Fruit fly (Drosophila melanogaster) whole organism, embryonic: ENCODE measurements around the gene CG42763.

Source experiments
- Aef1 ChIP-seq: fragments of 200-800 bp; sonication (Bioruptor generic); IDR thresholded peaks from 3 replicates; pipeline ENCODE4 v1.3.6; 2022; ENCODE audit warnings: missing biosample characterization, missing genetic modification characterization
- CG10431 ChIP-seq: fragments of 200-800 bp; sonication (Bioruptor generic); optimal IDR thresholded peaks from 3 replicates; lab custom pipeline; 2018; ENCODE audit warnings: missing biosample characterization, mild to moderate bottlenecking, missing genetic modification characterization
- CG11696 ChIP-seq: fragments of 200-800 bp; sonication (Bioruptor generic); IDR thresholded peaks from 2 replicates; pipeline ENCODE4 v1.3.6; 2022; ENCODE audit warnings: missing biosample characterization, missing genetic modification characterization
- CG17328 ChIP-seq: fragments of 200-800 bp; sonication (Bioruptor generic); IDR thresholded peaks from 2 replicates; pipeline ENCODE4 v1.3.6; 2022; ENCODE audit warnings: missing biosample characterization, missing genetic modification characterization
- CG18011 ChIP-seq: fragments of 200-800 bp; sonication (Bioruptor generic); optimal IDR thresholded peaks from 2 replicates; lab custom pipeline; 2017; ENCODE audit warnings: missing biosample characterization, missing genetic modification characterization, mild to moderate bottlenecking, moderate library complexity, missing genotype
- CG18262 ChIP-seq: fragments of 200-800 bp; optimal IDR thresholded peaks from 3 replicates; lab custom pipeline; 2019; ENCODE audit warnings: missing biosample characterization, mild to moderate bottlenecking, missing genetic modification characterization, moderate library complexity
- CG30020 ChIP-seq: fragments of 200-800 bp; optimal IDR thresholded peaks from 2 replicates; lab custom pipeline; 2019; ENCODE audit warnings: missing biosample characterization, mild to moderate bottlenecking, missing genetic modification characterization, moderate library complexity
- CG3726 ChIP-seq: fragments of 200-800 bp; sonication (Bioruptor generic); IDR thresholded peaks from 3 replicates; pipeline ENCODE4, ENCODE4 v1.3.6; 2022; ENCODE audit warnings: missing biosample characterization, missing genetic modification characterization
- CG4617 ChIP-seq: fragments of 200-800 bp; sonication (Bioruptor generic); optimal IDR thresholded peaks from 3 replicates; lab custom pipeline; 2016; ENCODE audit warnings: missing biosample characterization, missing genetic modification characterization, borderline replicate concordance
- CG4730 ChIP-seq: fragments of 200-800 bp; sonication (Bioruptor generic); IDR thresholded peaks from 2 replicates; pipeline ENCODE4 v1.3.6; 2022; ENCODE audit warnings: missing biosample characterization, missing genetic modification characterization
- CG7556 ChIP-seq: fragments of 200-800 bp; sonication (Bioruptor generic); optimal IDR thresholded peaks from 2 replicates; lab custom pipeline; 2017; ENCODE audit warnings: missing biosample characterization, mild to moderate bottlenecking, missing genetic modification characterization
- CG7745 ChIP-seq: fragments of 200-800 bp; sonication (Bioruptor generic); optimal IDR thresholded peaks from 2 replicates; lab custom pipeline; 2018; ENCODE audit warnings: missing biosample characterization, mild to moderate bottlenecking, missing genetic modification characterization, moderate library complexity
- CG8089 ChIP-seq: fragments of 200-800 bp; sonication (Bioruptor generic); optimal IDR thresholded peaks from 3 replicates; lab custom pipeline; 2016; ENCODE audit warnings: missing biosample characterization, missing genetic modification characterization
- CG8359 ChIP-seq: fragments of 200-800 bp; sonication (Bioruptor generic); optimal IDR thresholded peaks from 2 replicates; lab custom pipeline; 2017; ENCODE audit warnings: missing biosample characterization, mild to moderate bottlenecking, missing genetic modification characterization, borderline replicate concordance
- CTCF ChIP-seq: fragments of 200-800 bp; sonication (Bioruptor generic); optimal IDR thresholded peaks from 2 replicates; lab custom pipeline; 2017; ENCODE audit warnings: missing biosample characterization, mild to moderate bottlenecking, missing genetic modification characterization, moderate library complexity
- Dbx ChIP-seq: fragments of 200-800 bp; sonication (Bioruptor generic); IDR thresholded peaks from 3 replicates; pipeline ENCODE4 v1.3.6; 2022; ENCODE audit warnings: missing biosample characterization, missing genetic modification characterization
- Dip3 ChIP-seq: fragments of 200-800 bp; sonication (Bioruptor generic); optimal IDR thresholded peaks from 3 replicates; lab custom pipeline; 2016; ENCODE audit warnings: missing biosample characterization, missing genetic modification characterization
- Dll ChIP-seq: fragments of 200-800 bp; sonication (Bioruptor generic); IDR thresholded peaks from 4 replicates; pipeline ENCODE4 v1.3.6; 2022; ENCODE audit warnings: missing biosample characterization, missing genetic modification characterization; ENCODE audit not compliant: partially characterized antibody
- Fer1 ChIP-seq: fragments of 200-800 bp; sonication (Bioruptor generic); optimal IDR thresholded peaks from 2 replicates; lab custom pipeline; 2017; ENCODE audit warnings: missing biosample characterization, mild to moderate bottlenecking, missing genetic modification characterization
- Hand ChIP-seq: fragments of 200-800 bp; sonication (Bioruptor generic); optimal IDR thresholded peaks from 2 replicates; lab custom pipeline; 2017; ENCODE audit warnings: mild to moderate bottlenecking, missing biosample characterization, missing genetic modification reagents, missing genetic modification characterization
- Hr3 ChIP-seq: fragments of 200-800 bp; sonication (Bioruptor generic); optimal IDR thresholded peaks from 3 replicates; lab custom pipeline; 2016; ENCODE audit warnings: missing biosample characterization, missing genetic modification characterization
- Med ChIP-seq: fragments of 200-800 bp; sonication (Bioruptor generic); peaks from one replicate; lab custom pipeline; 2016; ENCODE audit warnings: missing biosample characterization, missing genetic modification characterization, mild to moderate bottlenecking, inconsistent platforms, moderate library complexity
- Oli ChIP-seq: fragments of 200-800 bp; sonication (Bioruptor generic); optimal IDR thresholded peaks from 2 replicates; lab custom pipeline; 2018; ENCODE audit warnings: missing biosample characterization, mild to moderate bottlenecking, missing genetic modification characterization, moderate library complexity
- Pdp1 ChIP-seq, 2 experiments: fragments of 200-800 bp; sonication (Bioruptor generic); optimal IDR thresholded peaks; 3 replicates each; lab custom pipeline; 2016; ENCODE audit warnings: missing biosample characterization in 2 of 2, missing genetic modification characterization in 2 of 2, mild to moderate bottlenecking in 1 of 2, moderate library complexity in 1 of 2
- Six4 ChIP-seq: fragments of 200-800 bp; sonication (Bioruptor generic); optimal IDR thresholded peaks from 2 replicates; lab custom pipeline; 2016; ENCODE audit warnings: missing biosample characterization, missing genetic modification characterization
- ash1 ChIP-seq: fragments of 200-800 bp; sonication (Bioruptor generic); optimal IDR thresholded peaks from 2 replicates; lab custom pipeline; 2018; ENCODE audit warnings: missing biosample characterization, mild to moderate bottlenecking, missing genetic modification characterization
- bab2 ChIP-seq: fragments of 200-800 bp; sonication (Bioruptor generic); optimal IDR thresholded peaks from 2 replicates; lab custom pipeline; 2016; ENCODE audit warnings: missing biosample characterization, missing genetic modification characterization
- crc ChIP-seq: fragments of 200-800 bp; sonication (Bioruptor generic); optimal IDR thresholded peaks from 2 replicates; lab custom pipeline; 2016; ENCODE audit warnings: missing biosample characterization, missing genetic modification characterization
- ems ChIP-seq: fragments of 200-800 bp; sonication (Bioruptor generic); optimal IDR thresholded peaks from 3 replicates; lab custom pipeline; 2016; ENCODE audit warnings: missing biosample characterization, missing genetic modification characterization
- fd3F ChIP-seq: fragments of 200-800 bp; sonication (Bioruptor generic); optimal IDR thresholded peaks from 2 replicates; lab custom pipeline; 2018; ENCODE audit warnings: missing biosample characterization, mild to moderate bottlenecking, missing genetic modification characterization, moderate library complexity
- gce ChIP-seq: fragments of 200-800 bp; sonication (Bioruptor generic); IDR thresholded peaks from 3 replicates; pipeline ENCODE4 v1.3.6; 2022; ENCODE audit warnings: missing biosample characterization, missing genetic modification characterization
- grau ChIP-seq: fragments of 200-800 bp; optimal IDR thresholded peaks from 3 replicates; lab custom pipeline; 2019; ENCODE audit warnings: missing biosample characterization, mild to moderate bottlenecking, missing genetic modification characterization, moderate library complexity
- jing ChIP-seq: fragments of 200-800 bp; sonication (Bioruptor generic); optimal IDR thresholded peaks from 2 replicates; lab custom pipeline; 2018; ENCODE audit warnings: missing biosample characterization, mild to moderate bottlenecking, missing genetic modification characterization
- jumu ChIP-seq: fragments of 200-800 bp; sonication (Bioruptor generic); optimal IDR thresholded peaks from 3 replicates; lab custom pipeline; 2016; ENCODE audit warnings: missing biosample characterization, missing genetic modification characterization
- ken ChIP-seq: fragments of 200-800 bp; sonication (Bioruptor generic); IDR thresholded peaks from 3 replicates; pipeline ENCODE4 v1.3.6; 2022; ENCODE audit warnings: missing biosample characterization, missing genetic modification characterization
- kni ChIP-seq: fragments of 200-800 bp; sonication (Bioruptor generic); optimal IDR thresholded peaks from 3 replicates; lab custom pipeline; 2017; ENCODE audit warnings: mild to moderate bottlenecking, missing biosample characterization, missing genetic modification reagents, missing genetic modification characterization
- mirr ChIP-seq: fragments of 200-800 bp; sonication (Bioruptor generic); optimal IDR thresholded peaks from 3 replicates; lab custom pipeline; 2018; ENCODE audit warnings: missing biosample characterization, mild to moderate bottlenecking, missing genetic modification characterization
- mld ChIP-seq: fragments of 200-800 bp; sonication (Bioruptor generic); IDR thresholded peaks from 3 replicates; pipeline ENCODE4 v1.3.6; 2022; ENCODE audit warnings: missing biosample characterization, missing genetic modification characterization; ENCODE audit not compliant: partially characterized antibody
- nau ChIP-seq: fragments of 200-800 bp; sonication (Bioruptor generic); optimal IDR thresholded peaks from 3 replicates; lab custom pipeline; 2017; ENCODE audit warnings: missing biosample characterization, mild to moderate bottlenecking, missing genetic modification characterization, missing genetic modification reagents
- peb ChIP-seq: fragments of 200-800 bp; sonication (Bioruptor generic); IDR thresholded peaks from 2 replicates; pipeline ENCODE4 v1.3.6; 2022; ENCODE audit warnings: missing biosample characterization, missing genetic modification characterization
- rib ChIP-seq: fragments of 200-800 bp; sonication (Bioruptor generic); IDR thresholded peaks from 2 replicates; pipeline ENCODE4 v1.3.6; 2022; ENCODE audit warnings: missing biosample characterization, missing genetic modification characterization
- shn ChIP-seq: fragments of 200-800 bp; sonication (Bioruptor generic); optimal IDR thresholded peaks from 3 replicates; lab custom pipeline; 2016; ENCODE audit warnings: missing biosample characterization, missing genetic modification characterization
- so ChIP-seq: fragments of 200-800 bp; sonication (Bioruptor generic); IDR thresholded peaks from 3 replicates; pipeline ENCODE4 v1.3.6; 2022; ENCODE audit warnings: missing biosample characterization, missing genetic modification characterization
- tin ChIP-seq: fragments of 200-800 bp; sonication (Bioruptor generic); optimal IDR thresholded peaks from 3 replicates; lab custom pipeline; 2016; ENCODE audit warnings: missing biosample characterization, missing genetic modification characterization
- vvl ChIP-seq: fragments of 200-800 bp; sonication (Bioruptor generic); IDR thresholded peaks from 2 replicates; pipeline ENCODE4 v1.3.6; 2022; ENCODE audit warnings: missing biosample characterization, missing genetic modification characterization
- zfh1 ChIP-seq: fragments of 200-800 bp; sonication (Bioruptor generic); IDR thresholded peaks from 3 replicates; pipeline ENCODE4 v1.3.6; 2022; ENCODE audit warnings: missing biosample characterization, missing genetic modification characterization

The CG42763 gene

DNA sequence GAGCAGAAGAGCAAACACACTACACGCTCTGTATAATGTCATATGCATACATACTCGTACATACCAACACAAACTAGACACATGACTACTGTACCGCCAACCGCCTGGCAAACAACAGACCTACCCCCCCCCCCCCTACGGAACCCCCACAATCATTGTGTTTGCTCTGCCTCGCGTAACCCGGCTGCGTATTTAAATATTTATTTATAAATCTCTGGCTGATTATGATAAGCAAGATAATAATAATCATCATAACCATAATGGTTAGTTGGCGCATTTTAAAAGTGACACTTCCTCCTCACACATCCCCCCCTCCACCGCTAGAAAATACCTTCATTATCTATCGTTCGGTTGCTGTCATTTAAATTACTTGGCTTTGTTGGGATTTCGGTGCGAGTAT, 47.4 kb downstream of the CG42763 start (continued):
- TF ChIP-seq CG11696 (GFP tag; lab: Robert Waterston, UW), result no peak
- TF ChIP-seq CG10431 (GFP tag; lab: Kevin White, UChicago), result peak; percentile 61
- TF ChIP-seq nau (GFP tag; lab: Kevin White, UChicago), result peak; percentile 82
- peak; percentile 29 for TF ChIP-seq ash1 (GFP tag; lab: Kevin White, UChicago)
- TF ChIP-seq zfh1, result no peak
- no peak for TF ChIP-seq CG17328
- TF ChIP-seq CG7556 (GFP tag; lab: Kevin White, UChicago), result peak; percentile 42
- peak; percentile 66 for TF ChIP-seq mirr (GFP tag; lab: Kevin White, UChicago)
- no peak for TF ChIP-seq CG4617 (GFP tag; lab: Kevin White, UChicago)
- TF ChIP-seq Oli, result no peak
- TF ChIP-seq ken, result no peak
- TF ChIP-seq CG18262, result peak; percentile 28
- no peak for TF ChIP-seq so (GFP tag; lab: Robert Waterston, UW)
- no peak for TF ChIP-seq tin
- TF ChIP-seq Dll, result no peak
- TF ChIP-seq kni (GFP tag; lab: Kevin White, UChicago), result peak; percentile 74
- no peak for TF ChIP-seq Six4 (GFP tag; lab: Kevin White, UChicago)
- TF ChIP-seq Hand (GFP tag; lab: Kevin White, UChicago), result no peak
- TF ChIP-seq CG8089, result no peak
- no peak for TF ChIP-seq CG3726
- TF ChIP-seq Dbx (GFP tag; lab: Robert Waterston, UW), result no peak
- no peak for TF ChIP-seq jing (GFP tag; lab: Kevin White, UChicago)
- TF ChIP-seq CG4730 (GFP tag; lab: Robert Waterston, UW), result no peak
- peak; percentile 79 for TF ChIP-seq Fer1 (GFP tag; lab: Kevin White, UChicago)
- 0 out of 3 replicates have a peak, but pooled peaks have one; percentile 20 for TF ChIP-seq gce
- TF ChIP-seq CG30020 (tag; lab: Kevin White, UChicago), result no peak
- peak; percentile 39 for TF ChIP-seq vvl (GFP tag; lab: Robert Waterston, UW)
- peak; percentile 32 for TF ChIP-seq grau (tag; lab: Kevin White, UChicago)
- TF ChIP-seq ems, result no peak
- TF ChIP-seq Med (GFP tag; lab: Kevin White, UChicago), result peak; percentile 91
- TF ChIP-seq CG18011, result peak; percentile 37
- no peak for TF ChIP-seq mld (GFP tag; lab: Robert Waterston, UW)
- TF ChIP-seq bab2, result no peak
- TF ChIP-seq fd3F, result peak; percentile 17
- TF ChIP-seq crc (GFP tag; lab: Kevin White, UChicago), result no peak
- TF ChIP-seq Pdp1 (GFP tag; optimal IDR thresholded peaks at IDR 0.05; lab: Kevin White, UChicago), result no peak
- TF ChIP-seq jumu (GFP tag; lab: Kevin White, UChicago), result no peak
- no peak for TF ChIP-seq Hr3 (GFP tag; lab: Kevin White, UChicago)
- peak; percentile 17 for TF ChIP-seq CG8359 (GFP tag; lab: Kevin White, UChicago)
- no peak for TF ChIP-seq CG7745
- no peak for TF ChIP-seq peb (GFP tag; lab: Robert Waterston, UW)
- TF ChIP-seq Dip3 (GFP tag; lab: Kevin White, UChicago), result no peak
- no peak for TF ChIP-seq Aef1 (GFP tag; lab: Robert Waterston, UW)
- peak; percentile 12 for TF ChIP-seq CTCF (GFP tag; lab: Kevin White, UChicago)
- no peak for TF ChIP-seq shn (GFP tag; lab: Kevin White, UChicago)
- TF ChIP-seq rib (GFP tag; lab: Robert Waterston, UW), result no peak
